Worm (Caenorhabditis elegans) whole organism, young adult: ENCODE measurements around the gene K09B11.5.

Experiments
- F22D6.2 ChIP-seq: sonication (generic microtip); optimal IDR thresholded peaks from 2 replicates; lab custom pipeline; 2016; ENCODE audit warnings: mild to moderate bottlenecking, missing genetic modification characterization, missing compliant biosample characterization
- F33H1.4 ChIP-seq: fragments of 200-800 bp; sonication (Bioruptor generic); IDR thresholded peaks from 2 replicates; pipeline ENCODE4 v1.3.6; 2022; ENCODE audit warnings: missing genetic modification reagents, missing genetic modification characterization, missing compliant biosample characterization
- F55B11.4 ChIP-seq: sonication (generic microtip); optimal IDR thresholded peaks from 2 replicates; lab custom pipeline; 2016; ENCODE audit warnings: missing compliant biosample characterization, missing genetic modification characterization, borderline replicate concordance; ENCODE audit not compliant: insufficient read depth
- bed-2 ChIP-seq: fragments of 200-800 bp; sonication (Bioruptor generic); IDR thresholded peaks from 2 replicates; pipeline ENCODE4 v1.3.6; 2022; ENCODE audit warnings: missing genetic modification reagents, missing genetic modification characterization, missing compliant biosample characterization
- cebp-1 ChIP-seq, 2 experiments: fragments of 200-800 bp in 1 of 2; sonication (Bioruptor generic) in 1 of 2; sonication (generic microtip) in 1 of 2; IDR thresholded peaks in 1 of 2; optimal IDR thresholded peaks in 1 of 2; 2 replicates each; pipeline versions ENCODE4 v1.3.6 to Lab custom; 2017 to 2022; ENCODE audit warnings: missing compliant biosample characterization in 2 of 2, missing genetic modification characterization in 2 of 2, mild to moderate bottlenecking in 1 of 2, missing genetic modification reagents in 1 of 2, moderate library complexity in 1 of 2
- dpl-1 ChIP-seq: fragments of 150-350 bp; optimal IDR thresholded peaks from 2 replicates; lab custom pipeline; 2014; ENCODE audit warnings: missing biosample characterization, missing genetic modification reagents, missing genetic modification characterization
- hlh-26 ChIP-seq: fragments of 200-800 bp; sonication (Bioruptor generic); conservative IDR thresholded peaks from 2 replicates; pipeline ENCODE4 v1.3.6; 2022; ENCODE audit warnings: missing genetic modification reagents, missing genetic modification characterization, missing compliant biosample characterization
- madf-10 ChIP-seq: sonication (generic microtip); optimal IDR thresholded peaks from 2 replicates; lab custom pipeline; 2016; ENCODE audit warnings: mild to moderate bottlenecking, missing genetic modification characterization, missing compliant biosample characterization
- nfya-1 ChIP-seq: sonication (generic microtip); optimal IDR thresholded peaks from 2 replicates; lab custom pipeline; 2017; ENCODE audit warnings: antibody characterized with exemption, missing compliant biosample characterization, missing genetic modification characterization, borderline replicate concordance; ENCODE audit not compliant: insufficient read depth
- nhr-90 ChIP-seq: sonication (generic microtip); optimal IDR thresholded peaks from 2 replicates; lab custom pipeline; 2016; ENCODE audit warnings: missing genotype, mild to moderate bottlenecking, missing genetic modification characterization, missing compliant biosample characterization
- pha-4 ChIP-seq: fragments of 150-350 bp; sonication (generic microtip); optimal IDR thresholded peaks from 2 replicates; lab custom pipeline; 2014; ENCODE audit warnings: missing biosample characterization, missing genetic modification reagents, missing genetic modification characterization
- sdz-38 ChIP-seq: sonication (generic microtip); optimal IDR thresholded peaks from 2 replicates; lab custom pipeline; 2016; ENCODE audit warnings: missing genotype, missing genetic modification characterization, missing compliant biosample characterization
- sea-2 ChIP-seq: fragments of 200-800 bp; sonication (Bioruptor generic); IDR thresholded peaks from 2 replicates; pipeline ENCODE4 v1.3.6; 2022; ENCODE audit warnings: missing genetic modification characterization, missing compliant biosample characterization
- unc-62 ChIP-seq: fragments of 150-350 bp; optimal IDR thresholded peaks from 2 replicates; lab custom pipeline; 2014; ENCODE audit warnings: missing biosample characterization, missing genetic modification reagents, missing genetic modification characterization

DNA sequence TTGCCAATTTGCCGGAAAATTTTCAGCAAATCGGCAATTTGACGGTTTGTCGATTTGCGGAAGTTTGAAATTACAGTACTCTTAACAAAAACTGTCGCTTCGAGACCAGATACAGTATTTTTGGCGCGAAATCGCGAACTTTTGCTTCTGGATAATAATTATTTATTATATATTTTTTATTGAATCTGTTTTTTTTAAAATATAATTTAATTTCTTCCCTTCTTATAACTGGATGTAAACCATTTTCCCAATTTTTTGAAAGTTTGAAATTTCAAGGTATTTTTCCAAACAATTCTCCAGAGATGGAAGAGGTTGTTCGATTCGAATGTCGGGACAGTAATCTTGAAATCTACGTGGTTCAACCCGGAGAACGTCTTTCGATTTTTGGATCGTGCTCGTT, 11.6 kb downstream of the K09B11.5 start, which contains the start of gene nol-9:
- TF ChIP-seq unc-62 (GFP tag; lab: Kevin White, UChicago) (no peak), bed-2 (GFP tag; lab: Robert Waterston, UW) (no peak), nhr-90 (no peak), F55B11.4 (no peak), madf-10 (no peak), F22D6.2 (no peak), sdz-38 (no peak), cebp-1 (GFP tag; IDR thresholded peaks at IDR 0.05; lab: Robert Waterston, UW) (no peak), cebp-1 (tag; optimal IDR thresholded peaks at IDR 0.05; lab: Kevin White, UChicago) (no peak), F33H1.4 (GFP tag; lab: Robert Waterston, UW) (no peak), dpl-1 (GFP tag; lab: Kevin White, UChicago) (no peak), nfya-1 (tag; lab: Kevin White, UChicago) (no peak), hlh-26 (GFP tag; lab: Robert Waterston, UW) (no peak), sea-2 (no peak), pha-4 (tag; lab: Kevin White, UChicago) (no peak)
